Fruit fly (Drosophila melanogaster) ovary, adult (tissue): Measurements from ENCODE around the gene da.

Experiments used
- CG17801 ChIP-seq: fragments of 200-800 bp; optimal IDR thresholded peaks from 2 replicates; lab custom pipeline; 2019; ENCODE audit warnings: missing biosample characterization, mild to moderate bottlenecking, missing genetic modification characterization, moderate library complexity; ENCODE audit not compliant: partially characterized antibody

The da gene

dm6 chr2L:10376276-10376675, 11.6 kb upstream of the da start:
- no peak for TF ChIP-seq CG17801

DNA sequence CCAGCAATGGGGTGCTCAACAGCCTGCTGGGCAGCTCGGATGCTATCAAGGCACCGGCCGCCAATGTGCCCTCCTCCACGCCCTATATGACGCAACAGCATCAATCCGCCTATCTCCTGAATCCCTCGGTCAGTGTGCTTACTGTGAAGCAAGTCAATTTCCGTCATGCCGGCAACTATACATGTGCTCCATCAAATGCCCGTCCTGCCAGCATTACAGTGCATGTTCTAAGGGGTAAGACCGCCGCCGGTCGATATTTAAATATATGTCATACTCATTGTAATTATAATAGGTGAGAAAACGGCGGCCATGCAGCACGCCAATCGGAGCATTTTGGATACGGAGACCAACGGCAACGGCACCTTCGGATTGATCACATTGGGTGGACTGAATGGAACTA, 9.3 kb upstream of the da start:
- TF ChIP-seq CG17801, result no peak

dm6 chr2L:10379865-10380264, 8.0 kb upstream of the da start, which contains the start of gene gny:
Gene gny, plus strand, starts transcription at chr2L:10380103.
- TF ChIP-seq CG17801, result no peak

dm6 chr2L:10381890-10382450, 5.9 kb upstream of the da start, which contains the start of gene CG5096:
Gene CG5096, plus strand, starts transcription at chr2L:10382263.
- peak; percentile 33 for TF ChIP-seq CG17801

- TF ChIP-seq CG17801, result peak; percentile 36
Measured at dm6 chr2L:10386208-10386805, 1.6 kb upstream of the da start, which contains the start of the genes Cdk1 and mRpS7. Gene Cdk1, minus strand, starts transcription at chr2L:10386262. Gene mRpS7, plus strand, starts transcription at chr2L:10386662.

dm6 chr2L:10386824-10387223, 1.1 kb upstream of the da start:
- TF ChIP-seq CG17801, result no peak

DNA sequence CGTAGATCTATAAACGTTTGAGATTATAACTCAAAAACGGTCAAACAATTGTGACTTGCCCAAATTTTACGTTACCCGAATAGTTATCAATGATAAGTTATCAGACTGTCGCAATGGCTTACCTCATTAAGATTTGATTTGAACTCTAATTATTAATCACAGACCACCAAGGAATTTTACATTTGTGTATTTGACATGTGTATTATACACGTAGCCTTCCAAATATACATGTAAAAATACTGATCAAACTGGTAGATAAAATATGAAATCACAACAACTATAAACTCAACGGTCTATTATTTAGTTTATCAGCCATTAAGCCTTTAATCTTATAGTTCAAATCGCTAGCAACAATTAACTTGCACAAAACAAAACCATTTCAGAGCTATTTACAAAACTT, 5.6 kb downstream of the da start:
- TF ChIP-seq CG17801, result no peak

DNA sequence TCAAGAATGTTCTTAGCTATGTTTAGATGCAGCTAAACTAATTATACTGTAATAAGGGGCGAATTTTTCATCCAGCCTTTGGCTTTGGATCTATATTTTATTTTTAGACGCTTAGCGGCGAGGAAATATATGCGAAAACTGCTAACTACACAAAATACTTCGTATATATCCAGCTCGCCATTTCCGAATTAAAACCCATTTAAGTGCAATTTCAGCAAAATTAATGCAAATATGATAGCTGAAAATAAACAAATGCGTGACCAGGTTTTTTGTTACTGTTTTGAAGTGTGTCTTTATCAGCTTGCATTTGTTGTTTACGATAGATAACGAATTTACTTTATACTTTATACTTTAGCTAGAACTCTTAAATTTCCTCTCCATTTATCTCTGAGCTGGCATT, 7.1 kb downstream of the da start:
- peak; percentile 8 for TF ChIP-seq CG17801

- no peak for TF ChIP-seq CG17801
Measured at dm6 chr2L:10395642-10396487, 8.0 kb downstream of the da start, which contains the start of gene Mdh1. Gene Mdh1, minus strand, starts transcription at chr2L:10396332.

DNA sequence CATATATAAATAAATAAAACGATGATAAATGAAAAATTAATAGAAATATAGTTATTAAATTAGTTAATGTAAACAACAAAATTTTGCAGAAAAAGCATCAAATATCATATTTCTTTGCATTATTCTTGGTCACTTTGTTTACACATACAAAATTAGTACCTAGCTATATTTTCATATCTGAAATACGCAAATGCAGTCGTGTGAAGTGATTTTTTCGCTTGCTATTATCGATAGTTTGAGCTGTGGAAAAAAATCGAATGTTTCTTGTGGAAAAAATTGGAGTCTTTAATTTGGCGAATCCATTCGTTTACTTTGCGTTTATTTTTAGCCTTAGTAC, 8.6 kb downstream of the da start, which contains the start of gene Cnot4:
TSS of gene Cnot4 (plus strand) at position 229 of the 337 bp plus-strand sequence.
- TF ChIP-seq CG17801, result peak; percentile 4

- no peak for TF ChIP-seq CG17801
Measured at dm6 chr2L:10396877-10397587, 9.1 kb downstream of the da start.

- no peak for TF ChIP-seq CG17801
Measured at dm6 chr2L:10403803-10404315, 16.0 kb downstream of the da start.

dm6 chr2L:10405008-10405654, 17.2 kb downstream of the da start, which contains the start of the genes CG17768, LSm-4 and Ir31a:
Gene CG17768, minus strand, starts transcription at chr2L:10405203.
Gene LSm-4, minus strand, starts transcription at chr2L:10405203.
Gene Ir31a, plus strand, starts transcription at chr2L:10405565.
- TF ChIP-seq CG17801, result no peak

dm6 chr2L:10408122-10408576, 20.2 kb downstream of the da start, which contains the start of the genes Ip259 and RpS27A:
Gene Ip259, plus strand, starts transcription at chr2L:10408352.
Gene RpS27A, plus strand, starts transcription at chr2L:10408352.
- peak; percentile 83 for TF ChIP-seq CG17801
